Worm (Caenorhabditis elegans) whole organism, L3 larva: ENCODE measurements around the gene acl-6.

Experiments
- ZK546.5 ChIP-seq: sonication (generic microtip); optimal IDR thresholded peaks from 2 replicates; lab custom pipeline; 2017; ENCODE audit warnings: missing biosample characterization, missing genetic modification characterization
- elt-3 ChIP-seq, 3 experiments: fragments of 150-350 bp in 1 of 3; sonication (generic microtip) in 2 of 3; optimal IDR thresholded peaks; 2 replicates in 2 of 3; 4 replicates in 1 of 3; lab custom pipeline; 2014 to 2017; ENCODE audit warnings: missing biosample characterization in 3 of 3, missing genetic modification characterization in 3 of 3

DNA sequence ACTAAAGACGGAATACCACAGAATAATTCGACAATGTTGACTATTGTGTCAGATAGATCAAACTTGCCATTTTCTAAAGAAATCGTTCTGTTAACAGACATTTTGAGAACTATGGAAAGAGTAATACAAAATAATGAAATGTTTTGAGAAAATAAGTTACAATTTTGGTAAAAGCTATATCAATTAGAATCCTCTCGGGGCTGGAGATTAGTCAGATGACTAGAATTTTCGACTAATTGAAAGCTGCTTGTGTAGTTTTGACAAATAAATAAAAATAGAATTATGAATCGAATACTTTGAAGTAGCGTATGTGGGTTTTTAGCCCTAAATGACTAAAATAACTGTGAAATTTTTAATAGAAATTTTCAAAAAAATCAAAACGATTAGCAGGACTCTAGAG is 51.7 kb downstream of the acl-6 start, which contains the start of gene srg-65:
- no peak for TF ChIP-seq elt-3 (tag; optimal IDR thresholded peaks at IDR 0.05; lab: Kevin White, UChicago)
- no peak for TF ChIP-seq ZK546.5 (tag; lab: Kevin White, UChicago)
